Fruit fly (Drosophila melanogaster) whole organism, prepupa: ENCODE data around the gene CG14205.
A peak's percentile ranks its signal among the peaks of the same experiment; 100 is the strongest.

Experiments used
- Blimp-1 ChIP-seq: fragments of 200-800 bp; sonication (Bioruptor generic); optimal IDR thresholded peaks from 3 replicates; lab custom pipeline; 2017; ENCODE audit warnings: missing biosample characterization, missing genetic modification characterization, mild to moderate bottlenecking, moderate library complexity, missing genetic modification reagents
- CG10669 ChIP-seq: fragments of 200-800 bp; sonication (Bioruptor generic); optimal IDR thresholded peaks from 3 replicates; lab custom pipeline; 2018; ENCODE audit warnings: missing biosample characterization, mild to moderate bottlenecking, missing genetic modification characterization, moderate library complexity
- CG11902 ChIP-seq: fragments of 200-800 bp; sonication (Bioruptor generic); optimal IDR thresholded peaks from 3 replicates; lab custom pipeline; 2016; ENCODE audit warnings: missing biosample characterization, missing genetic modification characterization
- CG15336 ChIP-seq: fragments of 200-800 bp; sonication (Bioruptor generic); IDR thresholded peaks from 2 replicates; pipeline ENCODE4 v1.3.6; 2022; ENCODE audit warnings: missing biosample characterization, missing genetic modification characterization
- CG1621 ChIP-seq: fragments of 200-800 bp; sonication (Bioruptor generic); optimal IDR thresholded peaks from 3 replicates; lab custom pipeline; 2018; ENCODE audit warnings: missing biosample characterization, mild to moderate bottlenecking, missing genetic modification characterization
- CG3032 ChIP-seq: fragments of 200-800 bp; optimal IDR thresholded peaks from 2 replicates; lab custom pipeline; 2019; ENCODE audit warnings: missing biosample characterization, mild to moderate bottlenecking, missing genetic modification characterization, moderate library complexity
- CG3919 ChIP-seq: fragments of 200-800 bp; sonication (Bioruptor generic); optimal IDR thresholded peaks from 3 replicates; lab custom pipeline; 2016; ENCODE audit warnings: missing biosample characterization, missing genetic modification characterization
- CG6163 ChIP-seq: fragments of 200-800 bp; sonication (Bioruptor generic); IDR thresholded peaks from 3 replicates; pipeline ENCODE4 v1.3.6; 2022; ENCODE audit warnings: missing biosample characterization, missing genetic modification characterization
- CG6808 ChIP-seq: fragments of 200-800 bp; sonication (Bioruptor generic); optimal IDR thresholded peaks from 3 replicates; lab custom pipeline; 2017; ENCODE audit warnings: missing biosample characterization, missing genetic modification characterization, mild to moderate bottlenecking, moderate library complexity, missing genetic modification reagents
- CG6854 ChIP-seq: fragments of 200-800 bp; sonication (Bioruptor generic); optimal IDR thresholded peaks from 2 replicates; lab custom pipeline; 2017; ENCODE audit warnings: missing biosample characterization, mild to moderate bottlenecking, missing genetic modification characterization
- CG8119 ChIP-seq: fragments of 200-800 bp; sonication (Bioruptor generic); IDR thresholded peaks from 3 replicates; pipeline ENCODE4 v1.3.6; 2022; ENCODE audit warnings: missing biosample characterization, missing genetic modification characterization
- CG8319 ChIP-seq: fragments of 200-800 bp; sonication (Bioruptor generic); optimal IDR thresholded peaks from 3 replicates; lab custom pipeline; 2016; ENCODE audit warnings: missing biosample characterization, missing genetic modification characterization
- CG9139 ChIP-seq: fragments of 200-800 bp; sonication (Bioruptor generic); optimal IDR thresholded peaks from 3 replicates; lab custom pipeline; 2017; ENCODE audit warnings: missing biosample characterization, mild to moderate bottlenecking, missing genetic modification characterization
- Eip75B ChIP-seq: fragments of 200-800 bp; sonication (Bioruptor generic); optimal IDR thresholded peaks from 3 replicates; lab custom pipeline; 2016; ENCODE audit warnings: missing biosample characterization, missing genetic modification characterization
- Eip78C ChIP-seq: fragments of 200-800 bp; sonication (Bioruptor generic); peaks from one replicate; lab custom pipeline; 2016; ENCODE audit warnings: missing biosample characterization, missing genetic modification characterization
- Eip93F ChIP-seq: fragments of 200-800 bp; sonication (Bioruptor generic); optimal IDR thresholded peaks from 2 replicates; lab custom pipeline; 2016; ENCODE audit warnings: missing biosample characterization, mild to moderate bottlenecking, missing genetic modification characterization
- Ets21C ChIP-seq: fragments of 200-800 bp; sonication (Bioruptor generic); optimal IDR thresholded peaks from 3 replicates; lab custom pipeline; 2016; ENCODE audit warnings: missing biosample characterization, missing genetic modification characterization
- Ets96B ChIP-seq: fragments of 200-800 bp; optimal IDR thresholded peaks from 2 replicates; lab custom pipeline; 2019; ENCODE audit warnings: missing biosample characterization, mild to moderate bottlenecking, missing genetic modification characterization, moderate library complexity
- Hr39 ChIP-seq: fragments of 200-800 bp; sonication (Bioruptor generic); optimal IDR thresholded peaks from 2 replicates; lab custom pipeline; 2016; ENCODE audit warnings: missing biosample characterization, missing genetic modification characterization
- Hr4 ChIP-seq: fragments of 200-800 bp; sonication (Bioruptor generic); optimal IDR thresholded peaks from 3 replicates; lab custom pipeline; 2016; ENCODE audit warnings: missing biosample characterization, missing genetic modification characterization
- Met ChIP-seq: fragments of 200-800 bp; sonication (Bioruptor generic); optimal IDR thresholded peaks from 3 replicates; lab custom pipeline; 2016; ENCODE audit warnings: missing biosample characterization, missing genetic modification characterization
- OdsH ChIP-seq: fragments of 200-800 bp; sonication (Bioruptor generic); optimal IDR thresholded peaks from 3 replicates; lab custom pipeline; 2016; ENCODE audit warnings: missing biosample characterization, missing genetic modification characterization
- Smox ChIP-seq: fragments of 200-800 bp; sonication (Bioruptor generic); optimal IDR thresholded peaks from 3 replicates; lab custom pipeline; 2016; ENCODE audit warnings: missing biosample characterization, missing genetic modification characterization
- Sox102F ChIP-seq: fragments of 200-800 bp; sonication (Bioruptor generic); optimal IDR thresholded peaks from 2 replicates; lab custom pipeline; 2016; ENCODE audit warnings: missing biosample characterization, mild to moderate bottlenecking, missing genetic modification characterization
- Sox14 ChIP-seq: fragments of 200-800 bp; sonication (Bioruptor generic); optimal IDR thresholded peaks from 3 replicates; lab custom pipeline; 2016; ENCODE audit warnings: missing biosample characterization, missing genetic modification characterization
- Sox15 ChIP-seq: fragments of 200-800 bp; sonication (Bioruptor generic); optimal IDR thresholded peaks from 3 replicates; lab custom pipeline; 2016; ENCODE audit warnings: missing biosample characterization, missing genetic modification characterization
- achi ChIP-seq: fragments of 200-800 bp; sonication (Bioruptor generic); optimal IDR thresholded peaks from 3 replicates; lab custom pipeline; 2016; ENCODE audit warnings: missing biosample characterization, missing genetic modification characterization
- acj6 ChIP-seq: fragments of 200-800 bp; sonication (Bioruptor generic); optimal IDR thresholded peaks from 3 replicates; lab custom pipeline; 2016; ENCODE audit warnings: missing biosample characterization, missing genetic modification characterization
- cyc ChIP-seq: fragments of 200-800 bp; sonication (Bioruptor generic); optimal IDR thresholded peaks from 3 replicates; lab custom pipeline; 2016; ENCODE audit warnings: missing biosample characterization, missing genetic modification characterization
- dac ChIP-seq: fragments of 200-800 bp; sonication (Bioruptor generic); optimal IDR thresholded peaks from 2 replicates; lab custom pipeline; 2017; ENCODE audit warnings: missing biosample characterization, mild to moderate bottlenecking, missing genetic modification characterization
- eg ChIP-seq: fragments of 200-800 bp; sonication (Bioruptor generic); IDR thresholded peaks from 3 replicates; pipeline ENCODE4 v1.3.6; 2022; ENCODE audit warnings: missing biosample characterization, missing genetic modification characterization
- esn ChIP-seq: fragments of 200-800 bp; sonication (Bioruptor generic); optimal IDR thresholded peaks from 2 replicates; lab custom pipeline; 2016; ENCODE audit warnings: missing biosample characterization, mild to moderate bottlenecking, missing genetic modification characterization, moderate library complexity
- fd59A ChIP-seq: fragments of 200-800 bp; sonication (Bioruptor generic); optimal IDR thresholded peaks from 2 replicates; lab custom pipeline; 2017; ENCODE audit warnings: missing biosample characterization, mild to moderate bottlenecking, missing genetic modification characterization, missing genetic modification reagents
- pdm3 ChIP-seq: fragments of 200-800 bp; sonication (Bioruptor generic); optimal IDR thresholded peaks from 3 replicates; lab custom pipeline; 2016; ENCODE audit warnings: missing biosample characterization, missing genetic modification characterization
- salr ChIP-seq, 2 experiments: fragments of 200-800 bp; sonication (Bioruptor generic); optimal IDR thresholded peaks; 3 replicates each; lab custom pipeline; 2016 to 2018; ENCODE audit warnings: missing biosample characterization in 2 of 2, missing genetic modification characterization in 2 of 2, mild to moderate bottlenecking in 1 of 2
- ss ChIP-seq, 2 experiments: fragments of 200-800 bp; sonication (Bioruptor generic); optimal IDR thresholded peaks; 2 replicates in 1 of 2; 3 replicates in 1 of 2; lab custom pipeline; 2017 to 2018; ENCODE audit warnings: mild to moderate bottlenecking in 2 of 2, missing biosample characterization in 2 of 2, missing genetic modification characterization in 2 of 2, moderate library complexity in 1 of 2
- svp ChIP-seq: fragments of 200-800 bp; sonication (Bioruptor generic); peaks from one replicate; lab custom pipeline; 2016; ENCODE audit warnings: missing biosample characterization, missing genetic modification characterization
- topi ChIP-seq: fragments of 200-800 bp; sonication (Bioruptor generic); optimal IDR thresholded peaks from 3 replicates; lab custom pipeline; 2016; ENCODE audit warnings: missing biosample characterization, missing genetic modification characterization

The CG14205 gene

DNA sequence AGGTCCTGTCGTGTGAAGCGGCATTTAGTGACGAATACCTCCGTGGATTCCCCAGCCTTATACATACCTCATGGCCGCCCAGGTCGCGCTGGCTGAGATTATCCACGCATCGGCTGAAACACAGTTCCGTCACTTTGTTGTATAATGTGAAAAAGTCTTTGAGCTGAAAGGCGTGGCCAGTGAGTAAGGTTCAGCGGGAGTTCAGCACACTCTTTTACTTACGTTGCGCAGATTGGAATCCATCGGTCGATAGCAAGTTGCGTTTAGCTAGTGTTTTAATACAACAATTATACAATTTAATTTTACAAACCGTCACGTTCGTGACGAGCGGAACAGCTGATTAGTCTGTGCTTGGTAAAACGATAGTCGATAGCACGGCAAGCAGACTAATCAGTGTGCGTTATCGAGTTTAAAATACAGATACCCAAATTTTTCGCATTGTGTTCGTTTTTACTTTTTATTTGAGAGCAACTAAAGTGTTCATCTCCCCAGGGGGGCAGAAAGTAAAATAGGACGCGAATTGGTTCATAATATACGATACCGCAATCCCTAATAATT, 25.9 kb downstream of the CG14205 start, which contains the start of the genes Pstk and Tim9b:
TSS of gene Pstk (minus strand) at position 355 of the 558 bp plus-strand sequence.
TSS of gene Tim9b (minus strand) at position 355 of the 558 bp plus-strand sequence.
- no peak for TF ChIP-seq Eip78C
- TF ChIP-seq Sox102F = no peak

DNA sequence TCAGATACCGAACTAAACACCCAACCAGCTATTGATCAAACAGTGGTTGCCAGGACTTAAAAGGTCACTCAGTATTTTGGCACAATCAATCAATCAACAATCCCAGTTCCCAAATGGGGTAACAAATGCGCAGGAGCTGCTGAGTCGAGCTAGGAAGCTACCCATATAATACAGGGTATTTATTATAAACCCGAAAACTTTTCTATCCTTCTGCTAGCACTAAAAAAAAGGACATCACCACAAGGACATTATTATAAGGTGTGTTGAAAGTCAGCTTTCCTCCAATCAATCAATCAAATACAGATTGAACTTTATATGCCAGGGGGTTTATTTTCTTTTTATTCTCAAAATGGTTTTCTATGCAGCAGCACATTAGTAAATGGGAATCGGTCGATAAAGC, 28.7 kb downstream of the CG14205 start, which contains the start of gene CG14221:
TSS of gene CG14221 (minus strand) at position 101 of the 400 bp plus-strand sequence.
- TF ChIP-seq Sox102F = no peak
- no peak for TF ChIP-seq esn (GFP tag; lab: Kevin White, UChicago)
- TF ChIP-seq CG11902 (GFP tag; lab: Kevin White, UChicago) = no peak
- no peak for TF ChIP-seq OdsH (GFP tag; lab: Kevin White, UChicago)
- no peak for TF ChIP-seq CG9139 (GFP tag; lab: Kevin White, UChicago)
- TF ChIP-seq fd59A (GFP tag; lab: Kevin White, UChicago) = no peak
- no peak for TF ChIP-seq eg (GFP tag; lab: Robert Waterston, UW)
- TF ChIP-seq Sox14 = no peak
- TF ChIP-seq Met (GFP tag; lab: Kevin White, UChicago) = no peak
- TF ChIP-seq Ets96B (tag; lab: Kevin White, UChicago) = no peak
- no peak for TF ChIP-seq CG3919 (GFP tag; lab: Kevin White, UChicago)
- TF ChIP-seq achi (GFP tag; lab: Kevin White, UChicago) = no peak
- TF ChIP-seq Blimp-1 (GFP tag; lab: Kevin White, UChicago) = no peak
- TF ChIP-seq Smox = no peak
- no peak for TF ChIP-seq pdm3 (GFP tag; lab: Kevin White, UChicago)
- no peak for TF ChIP-seq Hr39 (GFP tag; lab: Kevin White, UChicago)
- TF ChIP-seq acj6 = no peak
- no peak for TF ChIP-seq CG3032 (tag; lab: Kevin White, UChicago)
- TF ChIP-seq, all 60 proteins: peak for 0

DNA sequence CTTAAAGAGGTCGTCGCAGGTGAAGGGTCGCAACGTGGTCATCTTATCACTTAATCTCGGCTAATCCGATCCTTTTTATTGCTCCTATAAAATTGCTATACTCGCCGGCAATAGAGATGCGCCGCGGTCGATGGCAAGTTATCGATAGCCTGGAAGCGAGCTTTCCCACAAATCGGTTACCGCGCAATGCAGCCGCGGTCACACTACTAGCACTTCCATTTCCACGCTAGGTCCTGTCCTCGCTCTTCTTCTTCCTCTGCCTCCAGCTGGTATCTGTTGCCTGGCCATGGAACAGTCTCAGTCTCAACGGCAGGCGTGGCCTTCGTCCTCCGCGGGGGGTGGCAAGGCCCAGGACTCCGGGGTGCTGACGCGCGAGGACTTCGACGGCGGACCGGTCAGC, 30.5 kb downstream of the CG14205 start, which contains the start of the genes Naa20A and MKP-4:
TSS of gene Naa20A (minus strand) at position 151 of the 400 bp plus-strand sequence.
TSS of gene MKP-4 (plus strand) at position 191 of the 400 bp plus-strand sequence.
- TF ChIP-seq esn (GFP tag; lab: Kevin White, UChicago) (peak; percentile 15), Eip93F (no peak)

DNA sequence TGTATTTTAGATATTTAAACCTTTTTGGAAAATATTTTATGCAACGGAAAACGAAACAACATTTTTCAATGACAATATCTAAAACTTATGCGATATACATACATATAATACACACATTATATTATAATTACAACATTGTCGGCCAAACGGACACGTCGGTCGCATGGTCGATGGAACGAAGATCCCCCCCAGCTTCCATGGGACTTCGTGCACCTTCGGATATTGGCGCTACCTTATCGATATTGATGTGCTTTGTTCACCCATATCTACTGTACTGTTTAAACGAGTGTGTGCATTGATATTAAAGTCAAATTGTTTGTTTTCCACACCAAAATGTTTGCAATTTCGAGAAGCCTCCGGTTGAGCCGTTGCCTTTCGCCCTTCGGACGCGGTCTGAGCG, 33.0 kb downstream of the CG14205 start, which contains the start of gene CG14212:
TSS of gene CG14212 (plus strand) at position 301 of the 400 bp plus-strand sequence.
- TF ChIP-seq CG6808 = no peak

DNA sequence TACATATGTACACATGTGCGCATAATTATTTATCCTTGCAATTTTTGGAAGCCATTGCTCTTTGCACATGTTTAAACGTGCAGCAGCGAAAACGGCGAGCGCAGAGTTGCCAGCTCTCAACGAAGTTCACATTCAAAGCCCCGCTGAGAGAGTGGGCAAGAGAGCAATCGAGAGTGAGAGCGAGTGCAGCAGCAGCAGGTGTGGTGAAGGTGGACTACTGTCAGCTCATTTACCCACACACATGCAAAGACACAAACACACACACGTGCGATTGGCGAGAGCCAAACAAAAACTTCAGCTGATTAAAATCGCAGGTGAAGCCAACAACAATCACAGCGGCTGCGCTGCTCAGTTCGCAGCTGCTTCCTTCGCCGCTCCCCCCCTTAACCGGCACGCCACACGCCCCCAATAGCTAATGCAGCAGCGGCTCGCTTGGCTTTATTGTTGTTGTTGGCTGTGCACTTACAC, 39.0 kb downstream of the CG14205 start:
- TF ChIP-seq CG8119 (peak; percentile 47; the same call in 2 of the 3 replicates), CG15336 (GFP tag; lab: Robert Waterston, UW) (peak; percentile 32; the same call in 1 of the 2 replicates), Sox14 (peak; percentile 14), CG8319 (GFP tag; lab: Kevin White, UChicago) (no peak), CG1621 (tag; lab: Kevin White, UChicago) (peak; percentile 24), Ets21C (GFP tag; lab: Kevin White, UChicago) (no peak), Eip78C (peak; percentile 63), CG6854 (GFP tag; lab: Kevin White, UChicago) (peak; percentile 25), dac (GFP tag; lab: Kevin White, UChicago) (no peak)

DNA sequence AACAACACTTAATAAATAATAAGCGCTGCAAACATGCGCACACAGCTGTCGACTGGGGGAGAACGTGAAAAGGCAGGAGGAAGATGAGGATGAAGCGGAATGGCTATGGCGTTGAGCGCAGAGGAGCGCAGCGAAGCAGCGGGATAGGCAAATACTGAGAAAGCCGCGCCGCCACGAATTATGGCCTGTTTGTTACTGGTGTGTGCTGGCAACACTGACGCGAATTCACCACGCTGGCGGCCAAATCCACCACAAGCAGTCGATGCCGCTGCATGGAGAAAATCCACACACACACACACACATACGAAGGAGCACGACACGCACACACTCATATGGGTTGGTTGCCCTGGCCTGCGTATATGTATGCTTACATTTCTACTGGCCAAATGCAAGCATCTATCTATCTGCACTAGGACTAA, 44.6 kb downstream of the CG14205 start:
- no peak for TF ChIP-seq Smox
- peak; percentile 8 for TF ChIP-seq cyc (GFP tag; lab: Kevin White, UChicago)
- TF ChIP-seq fd59A (GFP tag; lab: Kevin White, UChicago) = no peak
- no peak for TF ChIP-seq Eip75B
- TF ChIP-seq ss (GFP tag; optimal IDR thresholded peaks at IDR 0.05; lab: Kevin White, UChicago) = peak; percentile 16 to 58
- no peak for TF ChIP-seq Hr4 (GFP tag; lab: Kevin White, UChicago)
- TF ChIP-seq achi (GFP tag; lab: Kevin White, UChicago) = no peak
- TF ChIP-seq CG9139 (GFP tag; lab: Kevin White, UChicago) = no peak
- TF ChIP-seq salr (GFP tag; optimal IDR thresholded peaks at IDR 0.05; lab: Kevin White, UChicago) = no peak
- TF ChIP-seq Sox15 (GFP tag; lab: Kevin White, UChicago) = no peak
- TF ChIP-seq topi (GFP tag; lab: Kevin White, UChicago) = peak; percentile 3
- no peak for TF ChIP-seq Hr39 (GFP tag; lab: Kevin White, UChicago)
- TF ChIP-seq CG6163 (GFP tag; lab: Robert Waterston, UW) = peak; percentile 48; the same call in 2 of the 3 replicates
- no peak for TF ChIP-seq CG8319 (GFP tag; lab: Kevin White, UChicago)
- no peak for TF ChIP-seq CG10669 (GFP tag; lab: Kevin White, UChicago)
- no peak for TF ChIP-seq CG8119
- no peak for TF ChIP-seq acj6
- no peak for TF ChIP-seq pdm3 (GFP tag; lab: Kevin White, UChicago)
- no peak for TF ChIP-seq Sox102F
- peak; percentile 13 for TF ChIP-seq CG3919 (GFP tag; lab: Kevin White, UChicago)
- peak; percentile 6 for TF ChIP-seq CG3032 (tag; lab: Kevin White, UChicago)
- no peak for TF ChIP-seq svp
- TF ChIP-seq esn (GFP tag; lab: Kevin White, UChicago) = peak; percentile 31
- peak; percentile 30 for TF ChIP-seq CG1621 (tag; lab: Kevin White, UChicago)
- peak; percentile 22 for TF ChIP-seq CG6854 (GFP tag; lab: Kevin White, UChicago)
